Fruit fly (Drosophila melanogaster) ovary, adult (tissue): ENCODE data around the gene Flacc.
A peak's percentile ranks its signal among the peaks of the same experiment; 100 is the strongest.

Experiments used
- CG17801 ChIP-seq: fragments of 200-800 bp; optimal IDR thresholded peaks from 2 replicates; lab custom pipeline; 2019; ENCODE audit warnings: missing biosample characterization, mild to moderate bottlenecking, missing genetic modification characterization, moderate library complexity; ENCODE audit not compliant: partially characterized antibody

Flacc gene

dm6 chrX:18893433-18893832 lies at the start of gene Flacc:
Flacc (minus strand) TSS chrX:18893636.
- TF ChIP-seq CG17801 (GFP tag; lab: Kevin White, UChicago) = peak; percentile 7

dm6 chrX:18942648-18943047 lies 49.2 kb upstream of the Flacc start:
- TF ChIP-seq CG17801 (GFP tag; lab: Kevin White, UChicago) = no peak

dm6 chrX:18941980-18942379 lies 48.5 kb upstream of the Flacc start:
- no peak for TF ChIP-seq CG17801 (GFP tag; lab: Kevin White, UChicago)

dm6 chrX:18939429-18939828 lies 46.0 kb upstream of the Flacc start:
- no peak for TF ChIP-seq CG17801 (GFP tag; lab: Kevin White, UChicago)

dm6 chrX:18938127-18938939 lies 44.9 kb upstream of the Flacc start:
- TF ChIP-seq CG17801 (GFP tag; lab: Kevin White, UChicago) = no peak

- TF ChIP-seq CG17801 (GFP tag; lab: Kevin White, UChicago) = no peak
Measured at dm6 chrX:18936606-18937005, 43.2 kb upstream of the Flacc start.

- no peak for TF ChIP-seq CG17801 (GFP tag; lab: Kevin White, UChicago)
Measured at dm6 chrX:18934859-18935258, 41.4 kb upstream of the Flacc start.

- no peak for TF ChIP-seq CG17801 (GFP tag; lab: Kevin White, UChicago)
Measured at dm6 chrX:18933442-18933841, 40.0 kb upstream of the Flacc start.

- TF ChIP-seq CG17801 (GFP tag; lab: Kevin White, UChicago) = no peak
Measured at dm6 chrX:18930868-18931267, 37.4 kb upstream of the Flacc start.

dm6 chrX:18929946-18930562 lies 36.6 kb upstream of the Flacc start, which contains the start of gene CG43759:
CG43759 (plus strand) TSS chrX:18930335.
- TF ChIP-seq CG17801 (GFP tag; lab: Kevin White, UChicago) = no peak

dm6 chrX:18929430-18929829 lies 36.0 kb upstream of the Flacc start:
- TF ChIP-seq CG17801 (GFP tag; lab: Kevin White, UChicago) = no peak

dm6 chrX:18928608-18929059 lies 35.2 kb upstream of the Flacc start:
- no peak for TF ChIP-seq CG17801 (GFP tag; lab: Kevin White, UChicago)

- no peak for TF ChIP-seq CG17801 (GFP tag; lab: Kevin White, UChicago)
Measured at dm6 chrX:18926372-18927200, 33.1 kb upstream of the Flacc start.

dm6 chrX:18925685-18926371 lies 32.4 kb upstream of the Flacc start:
- TF ChIP-seq CG17801 (GFP tag; lab: Kevin White, UChicago) = no peak
